Fruit fly (Drosophila melanogaster) whole organism, adult: ENCODE measurements around the gene Pmvk.

Experiments
- CG12768 ChIP-seq: fragments of 200-800 bp; sonication (Bioruptor generic); optimal IDR thresholded peaks from 2 replicates; lab custom pipeline; 2017; ENCODE audit warnings: missing biosample characterization, missing genetic modification characterization, mild to moderate bottlenecking, moderate library complexity, missing genetic modification reagents
- bab1 ChIP-seq: fragments of 200-800 bp; sonication (Bioruptor generic); optimal IDR thresholded peaks from 3 replicates; lab custom pipeline; 2019; ENCODE audit warnings: missing biosample characterization, mild to moderate bottlenecking, missing genetic modification characterization, moderate library complexity

dm6 chr2L:19590629-19591028 is 10.5 kb upstream of the Pmvk start:
- TF ChIP-seq CG12768 (no peak), bab1 (GFP tag; lab: Kevin White, UChicago) (no peak)
